Fruit fly (Drosophila melanogaster): ENCODE measurements around the gene CG6972.

The CG6972 gene

DNA sequence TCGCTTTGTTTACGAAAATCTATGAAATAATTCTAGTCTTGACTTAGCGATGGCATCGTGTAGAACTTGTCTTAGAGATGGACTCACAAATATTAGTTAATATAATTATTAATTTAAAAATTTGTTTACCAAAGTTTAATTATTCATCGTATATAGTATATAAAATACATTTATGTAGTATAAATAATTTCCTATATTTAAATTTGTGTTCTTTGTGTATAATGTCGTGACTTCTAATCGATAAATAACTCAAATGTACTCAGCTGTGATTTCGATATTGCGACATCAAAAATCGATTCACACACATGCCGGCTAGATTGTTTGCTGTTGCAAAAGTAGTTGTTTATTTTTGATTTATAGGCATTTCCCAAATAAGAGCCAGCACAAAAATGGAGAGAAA lies 11.5 kb upstream of the CG6972 start, which contains the start of the genes wfs1 and Nup133:
wfs1 (minus strand) TSS at position 70 of the 400 bp plus-strand sequence.
Nup133 (plus strand) TSS at position 297 of the 400 bp plus-strand sequence.
- TF ChIP-seq noc (tag; optimal IDR thresholded peaks at IDR 0.05), result peak; percentile 73

dm6 chr3R:22694659-22695058 lies 7.1 kb upstream of the CG6972 start, which contains the start of gene cd:
cd (plus strand) TSS chr3R:22694959.
- TF ChIP-seq noc (tag; optimal IDR thresholded peaks at IDR 0.05), result no peak

dm6 chr3R:22698208-22698607 lies 3.6 kb upstream of the CG6972 start, which contains the start of gene Cyp6d4:
Cyp6d4 (plus strand) TSS chr3R:22698319.
- no peak for TF ChIP-seq noc (tag; optimal IDR thresholded peaks at IDR 0.05)

- no peak for TF ChIP-seq noc (tag; optimal IDR thresholded peaks at IDR 0.05)
These were observed 5.4 kb downstream of the CG6972 start, which contains the start of gene CG13842 for dm6 chr3R:22707178-22707577. CG13842 (minus strand) TSS chr3R:22707278.

DNA sequence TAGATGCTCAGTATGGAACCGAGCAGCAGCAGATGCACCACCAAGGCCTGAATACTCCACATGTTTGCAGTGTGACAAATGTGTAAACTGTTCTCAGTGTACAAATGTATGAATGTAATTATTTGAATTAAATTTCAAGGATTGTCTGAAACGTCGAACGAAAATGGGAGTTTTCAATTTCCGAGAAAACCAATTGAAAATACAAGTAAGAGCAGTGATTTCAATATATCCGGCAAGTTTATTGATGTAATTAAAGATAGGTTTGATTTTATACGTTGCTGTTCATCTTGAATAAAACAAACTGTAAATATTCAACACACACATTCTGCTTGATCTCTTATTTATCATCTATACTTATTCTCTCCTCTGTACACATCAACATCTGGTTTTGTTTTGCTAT lies 8.9 kb downstream of the CG6972 start, which contains the start of gene CG4907:
CG4907 (minus strand) TSS at position 101 of the 400 bp plus-strand sequence.
- TF ChIP-seq noc (tag; optimal IDR thresholded peaks at IDR 0.05), result no peak

- TF ChIP-seq noc (tag; optimal IDR thresholded peaks at IDR 0.05), result no peak
These were observed 16.1 kb downstream of the CG6972 start for dm6 chr3R:22717863-22718262.

dm6 chr3R:22718401-22718800 lies 16.6 kb downstream of the CG6972 start:
- TF ChIP-seq noc (tag; optimal IDR thresholded peaks at IDR 0.05), result no peak

- no peak for TF ChIP-seq noc (tag; optimal IDR thresholded peaks at IDR 0.05)
These were observed 17.3 kb downstream of the CG6972 start for dm6 chr3R:22718937-22719606.

dm6 chr3R:22719607-22719949 lies 17.8 kb downstream of the CG6972 start:
- TF ChIP-seq noc (tag; optimal IDR thresholded peaks at IDR 0.05), result no peak

DNA sequence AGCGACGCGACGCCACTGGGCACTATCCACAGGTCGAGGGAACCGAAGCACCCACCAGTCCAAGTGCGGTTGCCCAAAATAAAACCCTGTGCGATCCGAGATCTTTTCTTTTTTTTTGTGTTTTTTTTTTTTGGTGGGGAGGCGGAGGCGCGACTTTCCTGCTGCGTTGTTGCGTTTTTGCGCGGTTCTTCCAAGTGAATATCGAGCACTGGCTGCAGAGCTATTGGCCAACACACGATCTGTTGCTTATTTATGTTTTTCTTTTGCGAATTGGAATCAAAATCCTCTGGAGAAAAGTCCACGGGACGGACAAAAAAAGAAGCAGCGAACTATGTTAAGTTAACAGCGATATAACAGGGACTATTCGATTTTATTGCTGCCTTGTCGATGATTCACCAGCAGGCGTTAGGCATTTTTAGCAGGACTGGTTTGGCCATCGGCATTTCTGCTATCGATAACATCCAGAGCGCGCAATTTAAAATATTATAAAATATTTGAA lies 19.1 kb downstream of the CG6972 start, which contains the start of gene wge:
wge (minus strand) TSS at position 343 of the 499 bp plus-strand sequence.
- no peak for TF ChIP-seq noc (tag; optimal IDR thresholded peaks at IDR 0.05)

dm6 chr3R:22724149-22724973 lies 22.6 kb downstream of the CG6972 start, which contains the start of gene Irp-1A:
Irp-1A (minus strand) TSS chr3R:22724587.
- TF ChIP-seq noc (tag; optimal IDR thresholded peaks at IDR 0.05), result peak; percentile 58

dm6 chr3R:22726031-22726770 lies 24.4 kb downstream of the CG6972 start, which contains the start of gene RNF220:
RNF220 (minus strand) TSS chr3R:22726414.
- no peak for TF ChIP-seq noc (tag; optimal IDR thresholded peaks at IDR 0.05)

- no peak for TF ChIP-seq noc (tag; optimal IDR thresholded peaks at IDR 0.05)
These were observed 25.1 kb downstream of the CG6972 start, which contains the start of gene CG45049 for dm6 chr3R:22726771-22727455. CG45049 (plus strand) TSS chr3R:22726967.

DNA sequence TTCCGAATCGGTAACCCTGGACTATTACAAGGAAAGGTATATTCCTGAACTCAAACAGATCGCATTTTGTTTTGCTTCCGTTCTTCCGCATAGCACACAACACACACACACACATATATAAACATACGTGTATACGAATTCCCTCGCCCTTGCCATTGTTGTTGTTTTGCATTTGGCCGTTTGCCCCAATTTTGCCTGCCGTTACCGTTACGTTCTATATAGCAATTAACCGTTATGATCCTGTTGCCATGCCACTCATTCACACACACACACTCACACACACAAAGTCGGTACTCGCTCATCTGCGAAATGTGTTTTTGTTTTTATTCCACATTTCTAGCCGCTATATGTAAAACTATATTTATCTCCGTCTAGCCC lies 25.6 kb downstream of the CG6972 start:
- TF ChIP-seq noc (tag; optimal IDR thresholded peaks at IDR 0.05), result no peak

dm6 chr3R:22727857-22728256 lies 26.1 kb downstream of the CG6972 start:
- TF ChIP-seq noc (tag; optimal IDR thresholded peaks at IDR 0.05), result no peak

Data from whole organism, larva.